Worm (Caenorhabditis elegans) whole organism, L4/young adult: Measurements from ENCODE around the gene rga-1.

Source experiments
- dao-5 ChIP-seq: sonication (generic microtip); optimal IDR thresholded peaks from 2 replicates; lab custom pipeline; 2016; ENCODE audit warnings: missing genotype, missing genetic modification characterization, moderate library complexity, missing compliant biosample characterization
- him-1 ChIP-seq: sonication (generic microtip); optimal IDR thresholded peaks from 2 replicates; lab custom pipeline; 2016; ENCODE audit warnings: missing genotype, missing genetic modification reagents, missing genetic modification characterization, missing compliant biosample characterization

ce11 chrII:11472542-11472941, 7.8 kb downstream of the rga-1 start:
- TF ChIP-seq him-1 (tag; lab: Kevin White, UChicago) (no peak), dao-5 (tag; lab: Kevin White, UChicago) (no peak)
